Fruit fly (Drosophila melanogaster): ENCODE results near the gene CG10466.
A peak's percentile ranks its signal among the peaks of the same experiment; 100 is the strongest.

Gene CG10466

dm6 chr2L:19831388-19831787, 39.5 kb downstream of the CG10466 start:
- no peak for TF ChIP-seq Sin3A (optimal IDR thresholded peaks at IDR 0.05)
- peak; percentile 55 for TF ChIP-seq pros (GFP tag; optimal IDR thresholded peaks at IDR 0.05)
- TF ChIP-seq nerfin-1 (tag; optimal IDR thresholded peaks at IDR 0.05): peak; percentile 93
- TF ChIP-seq Hey (tag; optimal IDR thresholded peaks at IDR 0.05): peak; percentile 74

- TF ChIP-seq pfk (GFP tag; optimal IDR thresholded peaks at IDR 0.05) (no peak), sens (GFP tag) (peak; percentile 61), sqz (GFP tag; optimal IDR thresholded peaks at IDR 0.05) (peak; percentile 20), Ets65A (GFP tag) (peak; percentile 34), oc (tag; optimal IDR thresholded peaks at IDR 0.05) (peak; percentile 59), CG11504 (tag; optimal IDR thresholded peaks at IDR 0.05) (peak; percentile 45), D19A (tag; optimal IDR thresholded peaks at IDR 0.05) (peak; percentile 79), jigr1 (GFP tag; IDR thresholded peaks at IDR 0.05) (no peak), ash1 (GFP tag; optimal IDR thresholded peaks at IDR 0.05) (no peak), dmrt99B (tag; optimal IDR thresholded peaks at IDR 0.05) (peak; percentile 4), grau (tag; optimal IDR thresholded peaks at IDR 0.05) (peak; percentile 17), tap (tag; optimal IDR thresholded peaks at IDR 0.05) (peak; percentile 1), CG12299 (tag; optimal IDR thresholded peaks at IDR 0.05) (no peak), CG12236 (GFP tag; optimal IDR thresholded peaks at IDR 0.05) (no peak), gem (tag; optimal IDR thresholded peaks at IDR 0.05) (peak; percentile 27), E2f2 (GFP tag; IDR thresholded peaks at IDR 0.05) (no peak)
These were observed 43.3 kb downstream of the CG10466 start for dm6 chr2L:19835186-19835585.

DNA sequence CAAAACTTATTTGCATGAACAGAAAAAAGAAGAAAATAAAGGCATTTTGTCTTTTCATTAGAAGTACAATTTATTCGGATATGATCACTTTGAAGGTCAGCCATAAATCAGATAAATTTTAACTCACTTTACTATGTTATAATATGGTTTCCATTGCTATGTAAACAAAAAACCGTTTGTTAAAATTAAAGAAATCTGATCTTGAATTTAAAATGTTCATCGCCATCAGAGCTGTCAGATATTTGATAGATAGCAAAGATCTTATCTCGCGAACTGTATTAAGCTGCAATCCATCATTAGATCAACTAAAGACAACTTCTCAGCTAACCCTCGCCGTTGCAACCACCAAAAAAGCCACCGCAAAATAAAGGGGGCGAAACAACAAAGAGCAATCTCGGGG, 44.3 kb downstream of the CG10466 start:
- no peak for TF ChIP-seq jumu (GFP tag; optimal IDR thresholded peaks at IDR 0.05)
- peak; percentile 71 for TF ChIP-seq Ets65A (GFP tag)
- no peak for TF ChIP-seq CG12391 (tag; optimal IDR thresholded peaks at IDR 0.05)
- peak; percentile 57 for TF ChIP-seq sens (GFP tag)
- TF ChIP-seq ERR (GFP tag; optimal IDR thresholded peaks at IDR 0.05): no peak
- TF ChIP-seq pita (GFP tag; optimal IDR thresholded peaks at IDR 0.05): no peak
- TF ChIP-seq slou (GFP tag; optimal IDR thresholded peaks at IDR 0.05): no peak
- TF ChIP-seq lola (GFP tag; optimal IDR thresholded peaks at IDR 0.05): peak in 1 of 3 experiments; percentile 19
- TF ChIP-seq hkb (optimal IDR thresholded peaks at IDR 0.05): peak; percentile 66
- TF ChIP-seq hkb (GFP tag; IDR thresholded peaks at IDR 0.05): no peak
- TF ChIP-seq CG18476 (GFP tag; optimal IDR thresholded peaks at IDR 0.05): peak; percentile 82
- TF ChIP-seq bsh (GFP tag; optimal IDR thresholded peaks at IDR 0.05): peak in 1 of 2 experiments; percentile 6
- TF ChIP-seq phol (tag; optimal IDR thresholded peaks at IDR 0.05): peak; percentile 3
- peak; percentile 8 for TF ChIP-seq CG18262 (tag; optimal IDR thresholded peaks at IDR 0.05)
